Fruit fly (Drosophila melanogaster): Measurements from ENCODE around the gene Sodh1.

Sodh1 gene

DNA sequence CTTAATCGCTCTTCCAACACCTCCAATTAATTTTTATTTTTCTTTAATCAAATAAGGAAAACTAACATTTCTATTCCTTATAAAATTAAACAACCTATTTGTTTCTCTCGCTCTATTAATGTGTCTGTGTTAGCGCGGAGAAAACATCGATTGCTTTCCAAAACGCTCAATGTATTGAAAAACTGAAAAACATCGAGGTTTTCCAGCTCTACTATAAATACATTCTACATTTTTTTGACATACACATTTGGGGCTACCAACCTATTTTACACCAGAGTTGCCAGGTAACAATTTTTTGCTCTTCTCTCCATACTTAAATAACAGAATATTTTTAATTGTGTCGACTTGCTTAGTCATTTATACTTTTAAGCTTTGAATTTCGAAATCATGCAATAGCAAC lies 39.8 kb downstream of the Sodh1 start:
- TF ChIP-seq Vsx2 (GFP tag; optimal IDR thresholded peaks at IDR 0.05; ENCODE audit: partially characterized antibody) (no peak), usp (GFP tag; optimal IDR thresholded peaks at IDR 0.05) (no peak), N (GFP tag; optimal IDR thresholded peaks at IDR 0.05) (no peak), brk (GFP tag; optimal IDR thresholded peaks at IDR 0.05) (no peak), dl (GFP tag; optimal IDR thresholded peaks at IDR 0.05; ENCODE audit: insufficient read depth in 1 of 2, partially characterized antibody in 2 of 2) (no peak)

DNA sequence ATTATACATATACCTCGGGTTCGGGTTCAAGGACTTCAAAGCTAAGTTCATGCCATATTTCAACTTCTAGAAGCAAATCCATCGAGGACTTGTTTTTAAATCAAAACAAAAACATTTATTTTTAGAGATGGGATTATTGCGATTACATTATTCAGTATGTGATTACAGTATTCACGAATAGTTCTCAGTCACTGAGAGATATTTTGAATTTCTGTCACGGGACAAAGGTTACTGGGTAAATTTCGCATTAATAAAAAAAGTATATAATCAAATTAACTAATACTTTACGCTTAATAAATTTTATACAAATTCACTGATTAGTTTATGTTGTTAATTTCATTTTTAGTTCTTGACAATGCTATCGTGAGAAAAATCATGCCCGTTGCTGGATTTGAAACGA lies 41.5 kb downstream of the Sodh1 start:
- no peak for TF ChIP-seq Vsx2 (GFP tag; optimal IDR thresholded peaks at IDR 0.05; ENCODE audit: partially characterized antibody)
- TF ChIP-seq brk (GFP tag; optimal IDR thresholded peaks at IDR 0.05): peak; percentile 8
- peak in 1 of 2 experiments; percentile 18 for TF ChIP-seq foxo (GFP tag; optimal IDR thresholded peaks at IDR 0.05)
- TF ChIP-seq Rel (GFP tag; optimal IDR thresholded peaks at IDR 0.05): no peak
- no peak for TF ChIP-seq Rel (tag; optimal IDR thresholded peaks at IDR 0.05)
- TF ChIP-seq Hr83 (GFP tag; optimal IDR thresholded peaks at IDR 0.05; ENCODE audit: poor library complexity, severe bottlenecking): peak; percentile 11
- TF ChIP-seq jim (GFP tag; optimal IDR thresholded peaks at IDR 0.05): no peak
- TF ChIP-seq lola (GFP tag; optimal IDR thresholded peaks at IDR 0.05): no peak
- no peak for TF ChIP-seq dl (GFP tag; optimal IDR thresholded peaks at IDR 0.05; ENCODE audit: insufficient read depth in 1 of 2, partially characterized antibody in 2 of 2)
- TF ChIP-seq ey (GFP tag; optimal IDR thresholded peaks at IDR 0.05): peak; percentile 9
- no peak for TF ChIP-seq pan (optimal IDR thresholded peaks at IDR 0.05)
- peak; percentile 10 for TF ChIP-seq woc (GFP tag; optimal IDR thresholded peaks at IDR 0.05)
- no peak for TF ChIP-seq Mio (GFP tag; optimal IDR thresholded peaks at IDR 0.05)
- TF ChIP-seq HLH106 (tag; optimal IDR thresholded peaks at IDR 0.05): peak; percentile 46

DNA sequence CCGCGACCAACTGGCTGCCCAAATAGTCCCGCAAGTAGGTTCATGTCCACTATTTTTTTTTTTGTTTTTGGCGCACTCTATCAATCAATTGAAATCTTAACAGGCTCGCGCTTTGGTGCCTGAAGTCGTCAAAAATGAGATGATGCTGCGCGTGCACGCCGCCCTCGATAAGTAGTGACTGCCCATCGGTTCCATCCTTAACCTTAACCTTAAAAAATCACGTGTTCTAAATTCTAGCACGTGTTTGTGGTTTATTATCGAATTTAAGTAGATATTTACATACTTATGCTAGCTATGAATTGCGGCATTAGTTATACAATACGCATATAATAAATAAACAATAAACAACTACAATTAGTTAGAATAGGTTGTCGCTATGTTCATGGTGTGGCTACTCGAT lies 42.2 kb downstream of the Sodh1 start:
- peak; percentile 52 for TF ChIP-seq Myc (optimal IDR thresholded peaks at IDR 0.05)
- TF ChIP-seq Hr83 (GFP tag; optimal IDR thresholded peaks at IDR 0.05; ENCODE audit: poor library complexity, severe bottlenecking): no peak

DNA sequence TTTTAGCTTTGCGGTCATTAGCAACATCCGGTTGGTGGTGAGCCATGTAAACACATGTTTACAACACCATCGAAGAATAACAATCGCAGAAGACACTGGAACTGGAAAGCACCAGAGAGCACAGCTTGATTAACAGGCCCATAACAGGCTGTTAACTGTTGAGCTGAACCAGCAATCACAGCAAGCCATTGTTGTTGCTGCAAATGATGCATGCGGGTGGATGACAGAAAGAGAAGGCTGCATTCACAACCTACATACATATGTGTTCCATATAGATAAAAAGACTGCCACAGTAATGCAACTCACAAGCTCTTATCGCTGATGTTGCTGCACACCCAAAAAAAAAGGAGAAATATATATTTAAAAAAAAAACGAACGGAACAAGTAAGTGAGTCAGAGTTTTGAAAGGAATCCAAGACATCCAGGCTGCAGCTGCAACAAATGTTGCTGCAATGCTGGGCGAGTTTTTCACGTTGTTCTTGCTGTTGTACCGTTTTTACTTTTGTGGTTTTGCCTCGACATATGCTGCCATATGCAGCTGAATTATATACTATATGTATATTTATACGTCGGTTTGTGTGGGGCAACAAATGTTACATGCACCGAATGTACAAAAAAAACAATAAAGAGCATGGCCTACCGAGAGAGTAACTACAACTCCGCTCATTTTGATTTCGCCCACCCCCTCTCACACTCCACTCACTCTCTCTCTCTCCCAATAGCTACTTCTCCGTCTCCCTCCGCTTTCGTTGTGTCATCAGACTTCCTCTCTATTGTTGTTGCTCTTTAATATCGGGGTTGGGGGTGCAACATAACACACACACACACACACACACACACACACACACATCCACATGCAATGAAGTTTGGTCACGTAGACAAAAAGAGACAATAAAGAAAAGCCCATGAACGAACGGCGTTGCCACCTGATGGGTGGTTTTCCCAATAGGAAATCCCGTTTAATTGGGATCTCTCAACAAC lies 51.0 kb downstream of the Sodh1 start:
- TF ChIP-seq Dfd (GFP tag; optimal IDR thresholded peaks at IDR 0.05): peak; percentile 23
- TF ChIP-seq woc (GFP tag; optimal IDR thresholded peaks at IDR 0.05): peak; percentile 2
- TF ChIP-seq Hr83 (GFP tag; optimal IDR thresholded peaks at IDR 0.05; ENCODE audit: poor library complexity, severe bottlenecking): no peak
- TF ChIP-seq lola (GFP tag; optimal IDR thresholded peaks at IDR 0.05): no peak
- TF ChIP-seq tai (GFP tag; optimal IDR thresholded peaks at IDR 0.05): no peak
- TF ChIP-seq CG32264 (GFP tag; optimal IDR thresholded peaks at IDR 0.05): no peak
- peak in 1 of 2 experiments; percentile 79 for TF ChIP-seq dl (GFP tag; optimal IDR thresholded peaks at IDR 0.05; ENCODE audit: insufficient read depth in 1 of 2, partially characterized antibody in 2 of 2)
- no peak for TF ChIP-seq Hnf4 (GFP tag; optimal IDR thresholded peaks at IDR 0.05)
- TF ChIP-seq Vsx2 (GFP tag; optimal IDR thresholded peaks at IDR 0.05; ENCODE audit: partially characterized antibody): peak; percentile 11
- TF ChIP-seq Hr78 (GFP tag; optimal IDR thresholded peaks at IDR 0.05): no peak
- no peak for TF ChIP-seq Jra (GFP tag; optimal IDR thresholded peaks at IDR 0.05)
- TF ChIP-seq psq (GFP tag; optimal IDR thresholded peaks at IDR 0.05): peak; percentile 23
- no peak for TF ChIP-seq Abd-B (GFP tag; optimal IDR thresholded peaks at IDR 0.05)
- TF ChIP-seq GATAd (GFP tag; optimal IDR thresholded peaks at IDR 0.05): no peak
- TF ChIP-seq Dif (GFP tag; optimal IDR thresholded peaks at IDR 0.05; ENCODE audit: partially characterized antibody): peak; percentile 72
- no peak for TF ChIP-seq Mio (GFP tag; optimal IDR thresholded peaks at IDR 0.05)
- no peak for TF ChIP-seq sv (GFP tag; optimal IDR thresholded peaks at IDR 0.05)
- TF ChIP-seq Rel (GFP tag; optimal IDR thresholded peaks at IDR 0.05): no peak
- peak; percentile 0 for TF ChIP-seq Rel (tag; optimal IDR thresholded peaks at IDR 0.05)
- no peak for TF ChIP-seq CG9705 (GFP tag; optimal IDR thresholded peaks at IDR 0.05)
- peak; percentile 45 for TF ChIP-seq sage (GFP tag; optimal IDR thresholded peaks at IDR 0.05)
